Worm (Caenorhabditis elegans) whole organism, late embryonic: Measurements from ENCODE around the gene C09H10.5.
A peak's percentile ranks its signal among the peaks of the same experiment; 100 is the strongest.
"Not testable (repeated sequence)": the region's sequence is repeated elsewhere in the genome, so short reads cannot be mapped to it uniquely, and the experiment has no call there.

Source experiments
- K09A11.1 ChIP-seq: sonication (generic microtip); optimal IDR thresholded peaks from 2 replicates; lab custom pipeline; 2017; ENCODE audit warnings: antibody characterized with exemption, mild to moderate bottlenecking, missing genetic modification characterization, missing compliant biosample characterization; ENCODE audit not compliant: insufficient read depth
- Y22D7AL.16 ChIP-seq: sonication (generic microtip); optimal IDR thresholded peaks from 2 replicates; lab custom pipeline; 2016; ENCODE audit warnings: missing genetic modification characterization, missing compliant biosample characterization
- ceh-14 ChIP-seq: sonication (generic microtip); optimal IDR thresholded peaks from 2 replicates; lab custom pipeline; 2016; ENCODE audit warnings: missing genotype, missing genetic modification characterization, missing compliant biosample characterization
- ceh-18 ChIP-seq: sonication (generic microtip); optimal IDR thresholded peaks from 2 replicates; lab custom pipeline; 2016; ENCODE audit warnings: missing genetic modification characterization, missing compliant biosample characterization
- ceh-31 ChIP-seq: sonication (generic microtip); optimal IDR thresholded peaks from 2 replicates; lab custom pipeline; 2016; ENCODE audit warnings: missing genetic modification characterization, missing compliant biosample characterization
- ceh-45 ChIP-seq: fragments of 200-800 bp; sonication (Bioruptor generic); IDR thresholded peaks from 2 replicates; pipeline ENCODE4 v1.3.6; 2022; ENCODE audit warnings: missing genetic modification reagents, missing genetic modification characterization, missing compliant biosample characterization
- ceh-6 ChIP-seq: fragments of 200-800 bp; sonication (Bioruptor generic); optimal IDR thresholded peaks from 2 replicates; lab custom pipeline; 2018; ENCODE audit warnings: mild to moderate bottlenecking, missing genetic modification characterization, missing compliant biosample characterization
- ceh-9 ChIP-seq: sonication (generic microtip); optimal IDR thresholded peaks from 2 replicates; lab custom pipeline; 2016; ENCODE audit warnings: mild to moderate bottlenecking, missing genetic modification characterization, inconsistent platforms, missing compliant biosample characterization
- dve-1 ChIP-seq: sonication (generic microtip); optimal IDR thresholded peaks from 2 replicates; lab custom pipeline; 2017; ENCODE audit warnings: antibody characterized with exemption, mild to moderate bottlenecking, missing genetic modification characterization, missing compliant biosample characterization
- eyg-1 ChIP-seq: sonication (generic microtip); optimal IDR thresholded peaks from 2 replicates; lab custom pipeline; 2016; ENCODE audit warnings: missing genotype, missing genetic modification characterization, missing compliant biosample characterization
- fax-1 ChIP-seq: sonication (generic microtip); optimal IDR thresholded peaks from 2 replicates; lab custom pipeline; 2016; ENCODE audit warnings: missing genotype, missing genetic modification characterization, missing compliant biosample characterization
- fkh-6 ChIP-seq: sonication (generic microtip); optimal IDR thresholded peaks from 2 replicates; lab custom pipeline; 2016; ENCODE audit warnings: missing genetic modification characterization, missing compliant biosample characterization
- gmeb-2 ChIP-seq: sonication (generic microtip); optimal IDR thresholded peaks from 2 replicates; lab custom pipeline; 2016; ENCODE audit warnings: missing genetic modification characterization, inconsistent platforms, missing compliant biosample characterization
- hlh-13 ChIP-seq: fragments of 200-800 bp; sonication (Bioruptor generic); optimal IDR thresholded peaks from 2 replicates; lab custom pipeline; 2018; ENCODE audit warnings: mild to moderate bottlenecking, missing genetic modification characterization, missing compliant biosample characterization
- hlh-15 ChIP-seq: sonication (generic microtip); optimal IDR thresholded peaks from 2 replicates; lab custom pipeline; 2016; ENCODE audit warnings: missing genetic modification characterization, missing compliant biosample characterization
- hlh-30 ChIP-seq: sonication (generic microtip); optimal IDR thresholded peaks from 2 replicates; lab custom pipeline; 2017; ENCODE audit warnings: antibody characterized with exemption, missing genetic modification characterization, missing compliant biosample characterization; ENCODE audit not compliant: insufficient read depth
- nfya-1 ChIP-seq: sonication (generic microtip); optimal IDR thresholded peaks from 2 replicates; lab custom pipeline; 2017; ENCODE audit warnings: missing genetic modification characterization, mild to moderate bottlenecking, missing compliant biosample characterization, antibody characterized with exemption, moderate library complexity
- nhr-11 ChIP-seq: fragments of 150-350 bp; optimal IDR thresholded peaks from 2 replicates; lab custom pipeline; 2014; ENCODE audit warnings: missing biosample characterization, missing genetic modification characterization
- nhr-232 ChIP-seq: sonication (generic microtip); optimal IDR thresholded peaks from 2 replicates; lab custom pipeline; 2016; ENCODE audit warnings: missing genetic modification characterization, missing compliant biosample characterization
- npax-4 ChIP-seq: sonication (generic microtip); optimal IDR thresholded peaks from 2 replicates; lab custom pipeline; 2016; ENCODE audit warnings: missing genetic modification characterization, missing compliant biosample characterization
- pat-9 ChIP-seq: fragments of 200-800 bp; sonication (Bioruptor generic); optimal IDR thresholded peaks from 2 replicates; lab custom pipeline; 2018; ENCODE audit warnings: mild to moderate bottlenecking, missing genetic modification characterization, moderate library complexity, missing compliant biosample characterization
- pax-1 ChIP-seq: fragments of 150-350 bp; optimal IDR thresholded peaks from 2 replicates; lab custom pipeline; 2014; ENCODE audit warnings: missing biosample characterization, missing genetic modification characterization
- pha-4 ChIP-seq: fragments of 150-350 bp; optimal IDR thresholded peaks from 2 replicates; lab custom pipeline; 2018; ENCODE audit warnings: missing biosample characterization, missing genetic modification reagents, missing genetic modification characterization
- pqm-1 ChIP-seq: sonication (generic microtip); optimal IDR thresholded peaks from 2 replicates; lab custom pipeline; 2016; ENCODE audit warnings: missing genetic modification characterization, missing compliant biosample characterization
- ref-2 ChIP-seq: sonication (generic microtip); optimal IDR thresholded peaks from 2 replicates; lab custom pipeline; 2016; ENCODE audit warnings: missing genetic modification characterization, missing compliant biosample characterization
- rnt-1 ChIP-seq: sonication (generic microtip); optimal IDR thresholded peaks from 2 replicates; lab custom pipeline; 2016; ENCODE audit warnings: missing genetic modification characterization, missing compliant biosample characterization
- sox-2 ChIP-seq: fragments of 200-800 bp; sonication (Bioruptor generic); IDR thresholded peaks from 2 replicates; pipeline ENCODE4 v1.3.6; 2022; ENCODE audit warnings: missing genetic modification reagents, missing genetic modification characterization, missing compliant biosample characterization
- syd-9 ChIP-seq: sonication (generic microtip); optimal IDR thresholded peaks from 2 replicates; lab custom pipeline; 2016; ENCODE audit warnings: mild to moderate bottlenecking, missing genetic modification characterization, moderate library complexity, missing compliant biosample characterization
- tbx-7 ChIP-seq: sonication (generic microtip); optimal IDR thresholded peaks from 2 replicates; lab custom pipeline; 2016; ENCODE audit warnings: missing genotype, missing genetic modification characterization, missing compliant biosample characterization
- ttx-3 ChIP-seq: sonication (generic microtip); optimal IDR thresholded peaks from 2 replicates; lab custom pipeline; 2016; ENCODE audit warnings: missing genetic modification reagents, missing genetic modification characterization, missing compliant biosample characterization
- unc-55 ChIP-seq: sonication (generic microtip); optimal IDR thresholded peaks from 2 replicates; lab custom pipeline; 2017; ENCODE audit warnings: missing biosample characterization, missing genetic modification reagents, missing genetic modification characterization
- ztf-16 ChIP-seq: sonication (generic microtip); optimal IDR thresholded peaks from 2 replicates; lab custom pipeline; 2017; ENCODE audit warnings: missing genetic modification characterization, missing compliant biosample characterization

The C09H10.5 gene

DNA sequence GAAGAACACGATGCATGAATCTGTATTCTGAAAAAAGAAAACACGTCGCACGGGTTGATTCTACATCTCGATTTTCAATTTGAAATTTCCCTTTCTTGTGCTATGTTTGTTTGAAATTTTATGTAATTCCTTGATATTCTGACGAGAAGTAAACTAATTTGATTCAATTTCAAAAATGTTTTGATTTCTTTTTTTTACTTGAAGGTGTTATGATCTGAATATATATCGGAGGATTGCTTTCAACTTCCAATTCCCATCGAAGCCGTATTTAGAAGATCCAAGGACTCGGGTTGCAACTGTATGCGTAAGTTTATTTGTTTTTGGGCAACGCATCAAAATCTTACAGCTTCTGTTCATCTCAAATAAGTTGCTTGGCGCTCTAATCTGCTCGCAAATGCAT lies 23.8 kb upstream of the C09H10.5 start, which contains the start of gene F40F8.1:
F40F8.1 (plus strand) TSS at position 301 of the 400 bp plus-strand sequence.
- TF ChIP-seq hlh-13 (GFP tag; lab: Kevin White, UChicago) (no peak), hlh-15 (tag; lab: Kevin White, UChicago) (no peak), tbx-7 (tag; lab: Kevin White, UChicago) (no peak)

DNA sequence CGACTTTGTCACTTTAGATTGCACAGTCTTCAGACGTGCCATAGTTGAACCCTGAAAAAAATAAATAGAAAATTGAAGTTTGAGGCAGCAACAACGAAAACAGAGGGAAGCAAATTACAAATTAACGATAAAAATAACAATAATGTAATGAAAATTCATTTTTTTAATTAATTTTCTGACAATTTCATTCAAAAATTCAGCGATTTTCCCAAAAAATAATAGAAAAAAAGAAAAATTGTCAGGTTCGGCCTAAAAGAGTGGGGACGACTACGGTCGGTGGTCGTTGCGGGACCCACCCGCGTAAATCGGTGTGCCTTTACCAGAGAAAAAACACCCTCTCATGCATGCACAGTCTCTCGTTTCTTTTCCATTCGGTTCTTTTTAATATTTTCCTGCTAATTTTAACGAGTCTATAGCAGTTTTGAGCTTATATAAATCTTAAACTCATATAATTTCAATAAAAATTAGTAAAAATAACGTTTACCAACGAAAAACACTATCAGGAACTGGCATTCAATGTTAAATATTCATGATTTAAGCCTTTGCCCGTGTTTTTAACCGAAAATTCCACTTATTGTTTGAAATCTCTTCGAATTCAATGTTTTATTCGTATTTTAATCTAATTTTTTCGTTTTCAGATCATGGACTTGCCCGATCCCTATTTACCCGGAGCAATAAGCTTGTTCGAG lies 22.9 kb upstream of the C09H10.5 start, which contains the start of the genes rps-9 and lsm-1:
rps-9 (minus strand) TSS at position 51 of the 689 bp plus-strand sequence.
lsm-1 (plus strand) TSS at position 639 of the 689 bp plus-strand sequence.
- TF ChIP-seq ceh-31 (tag; lab: Kevin White, UChicago): no peak
- no peak for TF ChIP-seq hlh-30
- peak; percentile 70 for TF ChIP-seq nfya-1 (tag; lab: Kevin White, UChicago)
- TF ChIP-seq unc-55 (GFP tag; lab: Kevin White, UChicago): peak; percentile 19
- no peak for TF ChIP-seq rnt-1 (tag; lab: Kevin White, UChicago)
- no peak for TF ChIP-seq nhr-11 (tag; lab: Kevin White, UChicago)

DNA sequence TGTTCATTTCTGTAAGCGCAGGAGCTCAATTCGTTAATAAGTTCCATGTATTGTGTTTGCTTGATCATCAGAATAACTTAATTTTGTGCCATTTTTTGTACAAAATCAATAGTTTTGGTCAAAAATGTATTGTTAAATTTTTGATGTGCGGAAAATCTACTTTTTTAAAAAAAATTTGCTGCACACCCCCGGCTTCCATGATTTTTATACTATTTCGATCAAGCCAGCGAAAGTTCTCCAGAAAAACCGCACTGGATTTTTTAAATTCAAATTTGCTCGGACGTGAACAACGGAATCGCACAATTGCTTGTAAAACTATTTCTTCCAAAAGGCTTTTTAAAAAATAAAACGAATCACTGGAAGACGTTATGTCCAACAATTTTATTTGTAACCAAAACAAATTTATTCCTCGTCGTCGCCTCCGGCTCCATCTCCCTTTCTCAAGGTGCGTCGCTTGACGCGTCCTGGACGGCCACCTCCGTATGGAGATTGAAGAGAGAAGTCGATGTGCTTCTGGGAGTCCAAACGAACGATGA lies 21.6 kb upstream of the C09H10.5 start:
- TF ChIP-seq syd-9 (tag; lab: Kevin White, UChicago): no peak
- no peak for TF ChIP-seq ceh-6 (GFP tag; lab: Kevin White, UChicago)

DNA sequence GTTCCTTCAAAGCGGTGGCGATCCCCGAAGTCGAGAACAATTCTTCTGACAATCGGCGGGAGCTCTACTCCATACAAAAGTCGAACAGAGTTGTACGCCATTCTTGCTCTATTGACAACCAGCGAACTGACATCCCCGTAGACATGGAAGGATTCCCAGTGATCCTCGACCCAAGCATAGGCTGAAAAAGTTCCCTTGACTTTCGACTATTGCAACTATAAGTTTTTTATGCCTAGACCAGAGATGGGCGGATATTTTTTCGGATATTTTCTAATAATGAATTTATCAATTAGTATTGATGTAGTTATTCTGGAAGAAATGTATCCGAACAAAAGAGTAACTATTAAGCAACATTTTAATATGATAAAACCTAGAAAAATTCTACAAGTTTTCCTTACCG lies 18.2 kb upstream of the C09H10.5 start, which contains the start of gene W10C6.2:
W10C6.2 (minus strand) TSS at position 101 of the 400 bp plus-strand sequence.
- TF ChIP-seq dve-1 (tag; lab: Kevin White, UChicago); eyg-1; ceh-14 (tag; lab: Kevin White, UChicago): not testable (repeated sequence)

DNA sequence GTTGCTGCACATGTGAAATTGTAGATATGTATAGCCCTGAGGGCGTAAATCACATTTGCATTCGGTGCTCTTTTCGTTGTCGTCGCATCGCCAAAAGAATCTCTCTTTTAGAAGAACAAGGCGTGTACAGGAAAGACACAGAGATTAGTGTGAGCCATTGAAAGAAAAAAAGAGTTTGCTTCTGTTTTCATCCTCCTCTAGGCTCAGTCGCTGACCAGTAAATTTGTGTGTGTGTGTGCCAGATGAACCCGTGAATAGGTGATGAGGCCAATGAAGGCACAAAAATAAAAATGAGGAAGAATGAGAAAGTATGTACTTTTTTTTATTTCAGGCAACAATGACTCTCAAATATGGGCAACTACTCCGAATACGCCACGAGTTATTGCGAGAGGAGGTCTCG lies 8.9 kb upstream of the C09H10.5 start, which contains the start of gene mat-2:
mat-2 (plus strand) TSS at position 301 of the 400 bp plus-strand sequence.
- TF ChIP-seq pqm-1: no peak
- no peak for TF ChIP-seq fax-1 (tag; lab: Kevin White, UChicago)
- no peak for TF ChIP-seq ceh-9
- no peak for TF ChIP-seq gmeb-2 (tag; lab: Kevin White, UChicago)
- TF ChIP-seq ttx-3 (tag; lab: Kevin White, UChicago): no peak
- TF ChIP-seq ceh-18 (tag; lab: Kevin White, UChicago): no peak

DNA sequence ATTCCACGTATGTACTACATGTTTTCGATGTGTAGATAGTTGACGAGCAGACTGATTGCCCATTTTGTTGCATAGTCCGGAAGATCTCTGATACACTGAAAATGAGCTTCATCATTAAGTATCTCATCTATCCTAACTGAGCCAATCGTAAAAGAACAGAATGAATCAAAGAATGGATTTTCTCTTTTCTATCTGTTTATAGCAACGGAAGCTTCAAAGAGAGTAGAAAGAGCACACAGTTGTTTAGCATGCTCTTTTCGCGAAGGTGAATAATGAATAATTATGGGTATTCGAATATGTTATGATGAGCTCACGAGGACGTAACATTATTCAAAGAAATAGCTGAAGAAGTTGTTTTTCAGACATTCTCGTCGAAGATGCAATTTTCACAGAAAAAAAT lies 7.5 kb upstream of the C09H10.5 start, which contains the start of gene glb-4:
glb-4 (minus strand) TSS at position 101 of the 400 bp plus-strand sequence.
- TF ChIP-seq sox-2 (GFP tag; lab: Robert Waterston, UW) (no peak), nhr-232 (tag; lab: Kevin White, UChicago) (no peak), K09A11.1 (tag; lab: Kevin White, UChicago) (no peak), ztf-16 (tag; lab: Kevin White, UChicago) (no peak), ceh-45 (no peak), npax-4 (tag; lab: Kevin White, UChicago) (no peak), Y22D7AL.16 (tag; lab: Kevin White, UChicago) (no peak), tbx-7 (tag; lab: Kevin White, UChicago) (no peak)

DNA sequence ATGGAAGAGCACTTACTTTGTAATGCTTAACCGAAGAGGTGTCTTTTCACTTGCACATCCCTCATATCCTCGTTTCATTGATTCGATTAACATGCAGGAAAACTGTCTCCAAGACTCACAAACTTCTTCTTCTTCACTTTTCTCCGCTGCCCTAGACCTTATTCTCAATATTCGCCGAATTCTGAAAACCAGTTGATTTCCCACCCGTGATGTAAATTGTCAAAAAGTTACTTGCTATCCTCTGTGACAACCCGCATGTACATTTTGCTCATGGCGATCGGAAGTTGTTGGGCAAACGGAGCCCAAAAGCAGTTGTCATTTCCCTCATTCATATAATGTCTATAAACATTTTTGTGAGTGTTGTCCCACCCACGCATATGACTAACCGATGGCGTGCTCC lies 6.9 kb upstream of the C09H10.5 start:
- TF ChIP-seq ztf-16 (tag; lab: Kevin White, UChicago) (no peak), ceh-9 (no peak), pha-4 (no peak), fkh-6 (tag; lab: Kevin White, UChicago) (no peak), ref-2 (tag; lab: Kevin White, UChicago) (no peak), pat-9 (tag; lab: Kevin White, UChicago) (no peak), pax-1 (no peak)
- TF ChIP-seq, all 69 proteins: peak for 0
